Worm (Caenorhabditis elegans) whole organism, midembryonic: Measurements from ENCODE around the gene Y67D8B.2.

Experiments used
- T22C8.4 ChIP-seq: fragments of 200-800 bp; sonication (Bioruptor generic); IDR thresholded peaks from 2 replicates; pipeline ENCODE4 v1.3.6; 2022; ENCODE audit warnings: missing genetic modification characterization, missing compliant biosample characterization
- cog-1 ChIP-seq: sonication (generic microtip); optimal IDR thresholded peaks from 2 replicates; lab custom pipeline; 2016; ENCODE audit warnings: missing genetic modification characterization, missing compliant biosample characterization
- flt-1 ChIP-seq: fragments of 200-800 bp; sonication (Bioruptor generic); IDR thresholded peaks from 2 replicates; pipeline ENCODE4 v1.3.6; 2022; ENCODE audit warnings: missing genetic modification characterization, missing compliant biosample characterization
- klf-2 ChIP-seq: fragments of 200-800 bp; sonication (Bioruptor generic); conservative IDR thresholded peaks from 2 replicates; pipeline ENCODE4 v1.3.6; 2022; ENCODE audit warnings: missing genetic modification reagents, missing genetic modification characterization, missing compliant biosample characterization
- med-1 ChIP-seq: sonication (generic microtip); optimal IDR thresholded peaks from 2 replicates; lab custom pipeline; 2017; ENCODE audit warnings: missing genetic modification characterization, mild to moderate bottlenecking, missing compliant biosample characterization, antibody characterized with exemption, missing genetic modification reagents; ENCODE audit not compliant: insufficient read depth
- ref-1 ChIP-seq: fragments of 200-800 bp; sonication (Bioruptor generic); conservative IDR thresholded peaks from 2 replicates; pipeline ENCODE4 v1.3.6; 2022; ENCODE audit warnings: missing genetic modification reagents, missing genetic modification characterization, missing compliant biosample characterization
- tab-1 ChIP-seq: fragments of 200-800 bp; sonication (Bioruptor generic); IDR thresholded peaks from 2 replicates; pipeline ENCODE4 v1.3.6; 2022; ENCODE audit warnings: missing genetic modification characterization, missing compliant biosample characterization
- ztf-23 ChIP-seq: fragments of 200-800 bp; sonication (Bioruptor generic); IDR thresholded peaks from 2 replicates; pipeline ENCODE4 v1.3.6; 2022; ENCODE audit warnings: missing genetic modification reagents, missing genetic modification characterization, missing compliant biosample characterization
- ztf-29 ChIP-seq: fragments of 200-800 bp; sonication (Bioruptor generic); IDR thresholded peaks from 2 replicates; pipeline ENCODE4 v1.3.6; 2022; ENCODE audit warnings: missing genetic modification reagents, missing genetic modification characterization, missing compliant biosample characterization

DNA sequence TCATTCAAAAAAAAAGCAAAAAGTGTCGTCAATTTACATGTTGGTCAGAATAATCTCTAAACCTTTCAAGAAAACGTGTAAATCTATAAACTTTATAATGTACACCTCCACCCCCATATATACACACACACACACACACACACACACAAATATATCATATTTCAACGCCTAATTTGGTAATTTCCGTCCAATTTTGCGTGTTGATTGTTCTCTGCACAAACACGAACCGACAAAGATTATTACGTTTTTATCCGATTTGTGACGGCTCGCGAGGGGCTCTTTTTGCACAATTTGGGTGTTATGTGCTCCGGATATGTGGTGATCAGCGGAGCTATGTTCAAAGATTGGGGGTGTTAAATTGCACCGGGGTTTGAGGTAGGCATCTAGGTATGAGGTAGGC, 8.4 kb downstream of the Y67D8B.2 start:
- TF ChIP-seq tab-1 (GFP tag; lab: Robert Waterston, UW) = no peak
- no peak for TF ChIP-seq T22C8.4 (GFP tag; lab: Robert Waterston, UW)
- no peak for TF ChIP-seq ztf-23 (GFP tag; lab: Robert Waterston, UW)
- TF ChIP-seq flt-1 (GFP tag; lab: Robert Waterston, UW) = no peak
- no peak for TF ChIP-seq klf-2
- TF ChIP-seq ref-1 (GFP tag; lab: Robert Waterston, UW) = no peak
- TF ChIP-seq cog-1 (tag; lab: Kevin White, UChicago) = no peak
- no peak for TF ChIP-seq med-1 (GFP tag; lab: Kevin White, UChicago)
- TF ChIP-seq ztf-29 (GFP tag; lab: Robert Waterston, UW) = no peak
